Fruit fly (Drosophila melanogaster) whole organism, embryonic: ENCODE data around the gene CG17154.

Experiments used
- Ada2b ChIP-seq: fragments of 200-800 bp; sonication (Bioruptor generic); IDR thresholded peaks from 2 replicates; pipeline ENCODE4 v1.3.6; 2022; ENCODE audit warnings: missing biosample characterization, missing genetic modification characterization
- Antp ChIP-seq: fragments of 200-800 bp; sonication (Bioruptor generic); optimal IDR thresholded peaks from 3 replicates; lab custom pipeline; 2016; ENCODE audit warnings: missing biosample characterization, missing genetic modification characterization
- Atf3 ChIP-seq: fragments of 200-800 bp; sonication (Bioruptor generic); optimal IDR thresholded peaks from 3 replicates; lab custom pipeline; 2016; ENCODE audit warnings: missing biosample characterization, missing genetic modification characterization
- CG10147 ChIP-seq: fragments of 200-800 bp; sonication (Bioruptor generic); optimal IDR thresholded peaks from 2 replicates; lab custom pipeline; 2019; ENCODE audit warnings: missing biosample characterization, mild to moderate bottlenecking, missing genetic modification characterization, moderate library complexity
- CG10274 ChIP-seq: fragments of 200-800 bp; sonication (Bioruptor generic); optimal IDR thresholded peaks from 3 replicates; lab custom pipeline; 2017; ENCODE audit warnings: missing biosample characterization, mild to moderate bottlenecking, missing genetic modification characterization
- CG10543 ChIP-seq: fragments of 200-800 bp; sonication (Bioruptor generic); optimal IDR thresholded peaks from 3 replicates; lab custom pipeline; 2017; ENCODE audit warnings: missing biosample characterization, mild to moderate bottlenecking, missing genetic modification characterization, moderate library complexity
- CG10565 ChIP-seq: fragments of 200-800 bp; sonication (Bioruptor generic); optimal IDR thresholded peaks from 3 replicates; lab custom pipeline; 2016; ENCODE audit warnings: missing biosample characterization, mild to moderate bottlenecking, missing genetic modification characterization
- CG11085 ChIP-seq: fragments of 200-800 bp; sonication (Bioruptor generic); IDR thresholded peaks from 2 replicates; pipeline ENCODE4 v1.3.6; 2022; ENCODE audit warnings: missing biosample characterization, missing genetic modification characterization
- CG11398 ChIP-seq: fragments of 200-800 bp; sonication (Bioruptor generic); optimal IDR thresholded peaks from 2 replicates; lab custom pipeline; 2016; ENCODE audit warnings: missing biosample characterization, missing genetic modification characterization
- CG12104 ChIP-seq: fragments of 200-800 bp; sonication (Bioruptor generic); optimal IDR thresholded peaks from 3 replicates; lab custom pipeline; 2016; ENCODE audit warnings: missing biosample characterization, missing genetic modification characterization
- CG13123 ChIP-seq: fragments of 200-800 bp; sonication (Bioruptor generic); optimal IDR thresholded peaks from 2 replicates; lab custom pipeline; 2016; ENCODE audit warnings: missing biosample characterization, missing genetic modification characterization
- CG14710 ChIP-seq: fragments of 200-800 bp; sonication (Bioruptor generic); optimal IDR thresholded peaks from 3 replicates; lab custom pipeline; 2019; ENCODE audit warnings: missing biosample characterization, mild to moderate bottlenecking, missing genetic modification characterization, moderate library complexity
- CG17568 ChIP-seq: fragments of 200-800 bp; sonication (Bioruptor generic); optimal IDR thresholded peaks from 2 replicates; lab custom pipeline; 2018; ENCODE audit warnings: missing biosample characterization, mild to moderate bottlenecking, missing genetic modification characterization, moderate library complexity
- CG18011 ChIP-seq: fragments of 200-800 bp; sonication (Bioruptor generic); optimal IDR thresholded peaks from 2 replicates; lab custom pipeline; 2017; ENCODE audit warnings: missing biosample characterization, missing genetic modification characterization, mild to moderate bottlenecking, moderate library complexity, missing genotype
- CG31365 ChIP-seq: fragments of 200-800 bp; sonication (Bioruptor generic); optimal IDR thresholded peaks from 2 replicates; lab custom pipeline; 2018; ENCODE audit warnings: missing biosample characterization, mild to moderate bottlenecking, missing genetic modification characterization
- CG32532 ChIP-seq: fragments of 200-800 bp; sonication (Bioruptor generic); IDR thresholded peaks from 2 replicates; pipeline ENCODE4 v1.3.6; 2022; ENCODE audit warnings: missing biosample characterization, missing genetic modification characterization
- CG32772 ChIP-seq: fragments of 200-800 bp; sonication (Bioruptor generic); IDR thresholded peaks from 2 replicates; pipeline ENCODE4 v1.3.6; 2022; ENCODE audit warnings: missing biosample characterization, missing genetic modification characterization
- CG3281 ChIP-seq: fragments of 200-800 bp; sonication (Bioruptor generic); optimal IDR thresholded peaks from 3 replicates; lab custom pipeline; 2017; ENCODE audit warnings: missing biosample characterization, mild to moderate bottlenecking, missing genetic modification characterization
- CG34422 ChIP-seq: fragments of 200-800 bp; sonication (Bioruptor generic); IDR thresholded peaks from 3 replicates; pipeline ENCODE4 v1.3.6; 2022; ENCODE audit warnings: missing biosample characterization, missing genetic modification characterization
- CG4617 ChIP-seq: fragments of 200-800 bp; sonication (Bioruptor generic); optimal IDR thresholded peaks from 3 replicates; lab custom pipeline; 2016; ENCODE audit warnings: missing biosample characterization, missing genetic modification characterization, borderline replicate concordance
- CG5245 ChIP-seq: fragments of 200-800 bp; sonication (Bioruptor generic); optimal IDR thresholded peaks from 3 replicates; lab custom pipeline; 2016; ENCODE audit warnings: missing biosample characterization, missing genetic modification characterization
- CG7963 ChIP-seq: fragments of 200-800 bp; sonication (Bioruptor generic); IDR thresholded peaks from 3 replicates; pipeline ENCODE4 v1.3.6; 2022; ENCODE audit warnings: missing biosample characterization, missing genetic modification characterization; ENCODE audit not compliant: partially characterized antibody
- CG8924 ChIP-seq: fragments of 200-800 bp; optimal IDR thresholded peaks from 3 replicates; lab custom pipeline; 2019; ENCODE audit warnings: missing biosample characterization, mild to moderate bottlenecking, missing genetic modification characterization, moderate library complexity
- CG9876 ChIP-seq: fragments of 200-800 bp; sonication (Bioruptor generic); optimal IDR thresholded peaks from 2 replicates; lab custom pipeline; 2016; ENCODE audit warnings: missing biosample characterization, missing genetic modification characterization
- CHES-1-like ChIP-seq: fragments of 200-800 bp; sonication (Bioruptor generic); optimal IDR thresholded peaks from 2 replicates; lab custom pipeline; 2016; ENCODE audit warnings: missing biosample characterization, missing genetic modification characterization
- Dfd ChIP-seq, 2 experiments: fragments of >200 bp; optimal IDR thresholded peaks; 2 replicates each; lab custom pipeline; 2017; ENCODE audit warnings: missing biosample characterization in 2 of 2, missing genetic modification characterization in 2 of 2
- Ets65A ChIP-seq: fragments of 200-800 bp; sonication (Bioruptor generic); peaks from one replicate; lab custom pipeline; 2016; ENCODE audit warnings: missing biosample characterization, missing genetic modification characterization
- Hsf ChIP-seq: fragments of 200-800 bp; sonication (Bioruptor generic); optimal IDR thresholded peaks from 3 replicates; lab custom pipeline; 2016; ENCODE audit warnings: missing biosample characterization, missing genetic modification characterization
- Med ChIP-seq: fragments of 200-800 bp; sonication (Bioruptor generic); peaks from one replicate; lab custom pipeline; 2016; ENCODE audit warnings: missing biosample characterization, missing genetic modification characterization, mild to moderate bottlenecking, inconsistent platforms, moderate library complexity
- Mrtf ChIP-seq: fragments of 200-800 bp; sonication (Bioruptor generic); IDR thresholded peaks from 3 replicates; pipeline ENCODE4 v1.3.6; 2022; ENCODE audit warnings: missing biosample characterization, missing genetic modification characterization
- Neu2 ChIP-seq: fragments of 200-800 bp; sonication (Bioruptor generic); optimal IDR thresholded peaks from 3 replicates; lab custom pipeline; 2016; ENCODE audit warnings: missing biosample characterization, missing genetic modification characterization, borderline replicate concordance
- Nf-YA ChIP-seq: fragments of 200-800 bp; sonication (Bioruptor generic); IDR thresholded peaks from 2 replicates; pipeline ENCODE4 v1.3.6; 2022; ENCODE audit warnings: missing biosample characterization, missing genetic modification characterization
- Rfx ChIP-seq: fragments of 200-800 bp; sonication (Bioruptor generic); IDR thresholded peaks from 2 replicates; pipeline ENCODE4 v1.3.6; 2022; ENCODE audit warnings: missing biosample characterization, missing genetic modification characterization
- Six4 ChIP-seq: fragments of 200-800 bp; sonication (Bioruptor generic); optimal IDR thresholded peaks from 2 replicates; lab custom pipeline; 2016; ENCODE audit warnings: missing biosample characterization, missing genetic modification characterization
- Usf ChIP-seq: fragments of 200-800 bp; sonication (Bioruptor generic); optimal IDR thresholded peaks from 2 replicates; lab custom pipeline; 2017; ENCODE audit warnings: missing genotype, missing biosample characterization, missing genetic modification characterization
- Xrp1 ChIP-seq: fragments of 200-800 bp; sonication (Bioruptor generic); IDR thresholded peaks from 2 replicates; pipeline ENCODE4 v1.3.6; 2022; ENCODE audit warnings: missing biosample characterization, missing genetic modification characterization
- crc ChIP-seq: fragments of 200-800 bp; sonication (Bioruptor generic); optimal IDR thresholded peaks from 2 replicates; lab custom pipeline; 2016; ENCODE audit warnings: missing biosample characterization, missing genetic modification characterization
- dmrt11E ChIP-seq: fragments of 200-800 bp; sonication (Bioruptor generic); optimal IDR thresholded peaks from 3 replicates; lab custom pipeline; 2018; ENCODE audit warnings: missing biosample characterization, mild to moderate bottlenecking, missing genetic modification characterization, moderate library complexity
- ems ChIP-seq: fragments of 200-800 bp; sonication (Bioruptor generic); optimal IDR thresholded peaks from 3 replicates; lab custom pipeline; 2016; ENCODE audit warnings: missing biosample characterization, missing genetic modification characterization
- fd64A ChIP-seq: fragments of 200-800 bp; sonication (Bioruptor generic); optimal IDR thresholded peaks from 3 replicates; lab custom pipeline; 2018; ENCODE audit warnings: missing biosample characterization, mild to moderate bottlenecking, missing genetic modification characterization
- mam ChIP-seq: fragments of 200-800 bp; sonication (Bioruptor generic); optimal IDR thresholded peaks from 3 replicates; lab custom pipeline; 2016; ENCODE audit warnings: missing biosample characterization, missing genetic modification characterization
- onecut ChIP-seq: fragments of 200-800 bp; sonication (Bioruptor generic); IDR thresholded peaks from 2 replicates; pipeline ENCODE4 v1.3.6; 2022; ENCODE audit warnings: missing biosample characterization, missing genetic modification characterization
- psq ChIP-seq: fragments of 200-800 bp; sonication (Bioruptor generic); optimal IDR thresholded peaks from 2 replicates; lab custom pipeline; 2017; ENCODE audit warnings: missing biosample characterization, missing genetic modification characterization
- pzg ChIP-seq: fragments of 200-800 bp; sonication (Bioruptor generic); optimal IDR thresholded peaks from 3 replicates; lab custom pipeline; 2018; ENCODE audit warnings: missing biosample characterization, mild to moderate bottlenecking, missing genetic modification characterization, moderate library complexity
- rib ChIP-seq: fragments of 200-800 bp; sonication (Bioruptor generic); IDR thresholded peaks from 2 replicates; pipeline ENCODE4 v1.3.6; 2022; ENCODE audit warnings: missing biosample characterization, missing genetic modification characterization
- sens ChIP-seq: fragments of 200-800 bp; sonication (Bioruptor generic); peaks from one replicate; lab custom pipeline; 2016; ENCODE audit warnings: missing biosample characterization, missing genetic modification characterization
- so ChIP-seq: fragments of 200-800 bp; sonication (Bioruptor generic); IDR thresholded peaks from 3 replicates; pipeline ENCODE4 v1.3.6; 2022; ENCODE audit warnings: missing biosample characterization, missing genetic modification characterization
- sr ChIP-seq: fragments of 200-800 bp; sonication (Bioruptor generic); IDR thresholded peaks from 3 replicates; pipeline ENCODE4 v1.3.6; 2022; ENCODE audit warnings: missing biosample characterization, missing genetic modification characterization
- tgo ChIP-seq: fragments of 200-800 bp; sonication (Bioruptor generic); IDR thresholded peaks from 3 replicates; pipeline ENCODE4 v1.3.6; 2022; ENCODE audit warnings: missing biosample characterization, missing genetic modification characterization
- zfh2 ChIP-seq: fragments of 200-800 bp; sonication (Bioruptor generic); optimal IDR thresholded peaks from 2 replicates; lab custom pipeline; 2016; ENCODE audit warnings: missing biosample characterization, missing genetic modification characterization

The CG17154 gene

dm6 chr3L:12111081-12111958 lies 22.9 kb downstream of the CG17154 start (continued):
- peak; percentile 40 for TF ChIP-seq onecut
- TF ChIP-seq Rfx: peak; percentile 68; the same call in 1 of the 2 replicates
- TF ChIP-seq CG11398 (GFP tag; lab: Kevin White, UChicago): peak; percentile 36
- TF ChIP-seq so (GFP tag; lab: Robert Waterston, UW): peak; percentile 62; the same call in 1 of the 3 replicates
- TF ChIP-seq Neu2 (GFP tag; lab: Kevin White, UChicago): no peak
- TF ChIP-seq Dfd (GFP tag; optimal IDR thresholded peaks at IDR 0.05; lab: Kevin White, UChicago): no peak
- peak; percentile 79 for TF ChIP-seq tgo
- no peak for TF ChIP-seq pzg (GFP tag; lab: Kevin White, UChicago)
- TF ChIP-seq CG10565 (GFP tag; lab: Kevin White, UChicago): no peak
- TF ChIP-seq fd64A (GFP tag; lab: Kevin White, UChicago): no peak
- no peak for TF ChIP-seq Mrtf (GFP tag; lab: Robert Waterston, UW)
- TF ChIP-seq Nf-YA (GFP tag; lab: Robert Waterston, UW): no peak
- no peak; the same call in 2 of the 3 replicates for TF ChIP-seq CG7963 (GFP tag; lab: Robert Waterston, UW)
- TF ChIP-seq CG10543 (GFP tag; lab: Kevin White, UChicago): no peak
- TF ChIP-seq Med (GFP tag; lab: Kevin White, UChicago): peak; percentile 72
- TF ChIP-seq CHES-1-like: peak; percentile 6
- TF ChIP-seq CG8924: peak; percentile 96
- TF ChIP-seq CG4617 (GFP tag; lab: Kevin White, UChicago): no peak
- no peak for TF ChIP-seq Atf3 (GFP tag; lab: Kevin White, UChicago)
- TF ChIP-seq Ada2b (GFP tag; lab: Robert Waterston, UW): no peak; the same call in 1 of the 2 replicates
- peak; percentile 96 for TF ChIP-seq Ets65A (GFP tag; lab: Kevin White, UChicago)
- TF ChIP-seq Usf: peak; percentile 50
- TF ChIP-seq CG11085 (GFP tag; lab: Robert Waterston, UW): no peak
- TF ChIP-seq CG9876 (GFP tag; lab: Kevin White, UChicago): no peak
- peak; percentile 65; the same call in 1 of the 2 replicates for TF ChIP-seq CG32772 (GFP tag; lab: Robert Waterston, UW)
- peak; percentile 95 for TF ChIP-seq sens
- TF ChIP-seq psq: peak; percentile 46
- peak; percentile 69 for TF ChIP-seq CG10147
- TF ChIP-seq CG14710 (tag; lab: Kevin White, UChicago): peak; percentile 94
- TF ChIP-seq rib (GFP tag; lab: Robert Waterston, UW): no peak
- TF ChIP-seq CG13123 (GFP tag; lab: Kevin White, UChicago): peak; percentile 57
- peak; percentile 27 for TF ChIP-seq mam (GFP tag; lab: Kevin White, UChicago)
- TF ChIP-seq Hsf (GFP tag; lab: Kevin White, UChicago): peak; percentile 49
- TF ChIP-seq Antp (GFP tag; lab: Kevin White, UChicago): no peak
- peak; percentile 63 for TF ChIP-seq CG32532
- peak; percentile 54 for TF ChIP-seq CG5245
- TF ChIP-seq CG31365: no peak
- peak; percentile 69; the same call in 2 of the 3 replicates for TF ChIP-seq CG34422
- peak; percentile 72 for TF ChIP-seq CG12104 (GFP tag; lab: Kevin White, UChicago)
- TF ChIP-seq dmrt11E (tag; lab: Kevin White, UChicago): peak; percentile 97
- no peak for TF ChIP-seq zfh2 (GFP tag; lab: Kevin White, UChicago)
- peak; percentile 64 for TF ChIP-seq CG3281 (GFP tag; lab: Kevin White, UChicago)
- peak; percentile 88 for TF ChIP-seq Xrp1 (GFP tag; lab: Robert Waterston, UW)
- no peak for TF ChIP-seq CG10274
- TF ChIP-seq sr: no peak
- TF ChIP-seq CG18011 (GFP tag; lab: Kevin White, UChicago): no peak
- peak; percentile 66 for TF ChIP-seq Six4 (GFP tag; lab: Kevin White, UChicago)
- TF ChIP-seq ems (GFP tag; lab: Kevin White, UChicago): peak; percentile 59
- TF ChIP-seq crc (GFP tag; lab: Kevin White, UChicago): no peak
- TF ChIP-seq CG17568 (GFP tag; lab: Kevin White, UChicago): no peak
